Worm (Caenorhabditis elegans): ENCODE measurements around the gene srh-258.

Gene srh-258

ce11 chrV:15399691-15400377 is 5.1 kb upstream of the srh-258 start, which contains the start of the genes T06E6.15 and sri-7:
Gene T06E6.15 (minus strand): TSS chrV:15399791.
Gene sri-7 (plus strand): TSS chrV:15400327.
- no peak for TF ChIP-seq lin-38 (GFP tag; IDR thresholded peaks at IDR 0.05)
- no peak for TF ChIP-seq mes-2 (tag; optimal IDR thresholded peaks at IDR 0.05; ENCODE audit: poor library complexity, severe bottlenecking)
- no peak for TF ChIP-seq mdt-29 (GFP tag; IDR thresholded peaks at IDR 0.05)
- no peak for TF ChIP-seq R02D3.7 (tag; optimal IDR thresholded peaks at IDR 0.05)
- TF ChIP-seq daf-12 (tag; optimal IDR thresholded peaks at IDR 0.05) = no peak
- no peak for TF ChIP-seq dpl-1 (GFP tag; optimal IDR thresholded peaks at IDR 0.05)
- no peak for TF ChIP-seq nhr-111 (GFP tag; optimal IDR thresholded peaks at IDR 0.05)
- TF ChIP-seq daf-16 (GFP tag; optimal IDR thresholded peaks at IDR 0.05) = no peak
- TF ChIP-seq daf-16 (tag; optimal IDR thresholded peaks at IDR 0.05) = no peak
- no peak for TF ChIP-seq nhr-11 (tag; optimal IDR thresholded peaks at IDR 0.05)
- no peak for TF ChIP-seq ceh-32 (tag; optimal IDR thresholded peaks at IDR 0.05; ENCODE audit: poor library complexity)
- no peak for TF ChIP-seq mep-1 (tag; optimal IDR thresholded peaks at IDR 0.05)
- TF ChIP-seq zip-11 (GFP tag; IDR thresholded peaks at IDR 0.05) = no peak
- TF ChIP-seq daf-19 (GFP tag; conservative IDR thresholded peaks at IDR 0.05) = no peak
- TF ChIP-seq ztf-7 (tag; optimal IDR thresholded peaks at IDR 0.05) = no peak
- TF ChIP-seq zfp-3 (GFP tag; conservative IDR thresholded peaks at IDR 0.05) = no peak
- TF ChIP-seq aly-2 (tag; optimal IDR thresholded peaks at IDR 0.05) = no peak
- no peak for TF ChIP-seq fos-1 (tag; optimal IDR thresholded peaks at IDR 0.05)

ce11 chrV:15401856-15402314 is 3.1 kb upstream of the srh-258 start, which contains the start of gene fbxa-135:
Gene fbxa-135 (plus strand): TSS chrV:15402264.
- TF ChIP-seq unc-130 (GFP tag; optimal IDR thresholded peaks at IDR 0.05) (no peak), daf-16 (GFP tag; optimal IDR thresholded peaks at IDR 0.05) (no peak), daf-16 (tag; optimal IDR thresholded peaks at IDR 0.05) (peak; percentile 93)

DNA sequence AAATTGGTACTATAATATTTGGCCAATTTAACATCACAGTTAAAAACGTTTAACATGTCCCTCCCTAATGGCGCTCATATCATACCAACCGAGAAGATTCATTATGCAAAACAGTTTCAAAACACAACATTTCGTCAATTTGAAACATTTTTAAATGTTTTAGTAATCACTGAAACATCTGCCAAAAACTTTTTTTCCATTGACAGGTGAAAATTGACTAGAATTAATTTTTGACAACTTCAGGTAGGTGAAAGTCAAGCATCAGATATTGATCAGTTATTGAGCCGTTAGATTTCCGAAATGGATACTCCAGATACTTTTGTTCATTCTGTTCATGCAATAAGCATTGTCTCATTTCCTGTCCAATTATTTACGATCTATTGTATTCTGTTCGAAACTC is 2.0 kb downstream of the srh-258 start, which contains the start of gene srh-257:
Gene srh-257, plus strand, starts transcription at position 301 of the 400 bp plus-strand sequence.
- TF ChIP-seq daf-12 (tag; optimal IDR thresholded peaks at IDR 0.05) = no peak
- no peak for TF ChIP-seq F44E2.7 (GFP tag; IDR thresholded peaks at IDR 0.05)
- TF ChIP-seq mdt-29 (GFP tag; IDR thresholded peaks at IDR 0.05) = no peak
- no peak for TF ChIP-seq ceh-82 (tag; optimal IDR thresholded peaks at IDR 0.05)
- no peak for TF ChIP-seq set-16 (GFP tag; IDR thresholded peaks at IDR 0.05)
- no peak for TF ChIP-seq lir-3 (tag; optimal IDR thresholded peaks at IDR 0.05)
- no peak for TF ChIP-seq egl-27 (tag; optimal IDR thresholded peaks at IDR 0.05)
- no peak for TF ChIP-seq duxl-1 (tag; optimal IDR thresholded peaks at IDR 0.05; ENCODE audit: poor library complexity)
- no peak for TF ChIP-seq lin-1 (GFP tag; IDR thresholded peaks at IDR 0.05)
- TF ChIP-seq F37D6.2 (tag; optimal IDR thresholded peaks at IDR 0.05) = no peak
- TF ChIP-seq rbr-2 (tag; optimal IDR thresholded peaks at IDR 0.05) = no peak
- no peak for TF ChIP-seq daf-16 (GFP tag; optimal IDR thresholded peaks at IDR 0.05)
- TF ChIP-seq daf-16 (tag; optimal IDR thresholded peaks at IDR 0.05) = no peak
- no peak for TF ChIP-seq snpc-1.2 (GFP tag; IDR thresholded peaks at IDR 0.05)

ce11 chrV:15412625-15413024 is 7.7 kb downstream of the srh-258 start, which contains the start of gene srbc-63:
Gene srbc-63 (minus strand): TSS chrV:15412725.
- TF ChIP-seq madf-9 (GFP tag; conservative IDR thresholded peaks at IDR 0.05) = no peak
- no peak for TF ChIP-seq skn-1 (tag; optimal IDR thresholded peaks at IDR 0.05)
- no peak for TF ChIP-seq snpc-1.2 (GFP tag; IDR thresholded peaks at IDR 0.05)
- no peak for TF ChIP-seq mes-2 (tag; optimal IDR thresholded peaks at IDR 0.05; ENCODE audit: poor library complexity, severe bottlenecking)
- no peak for TF ChIP-seq hlh-11 (tag; optimal IDR thresholded peaks at IDR 0.05)
- TF ChIP-seq saeg-2 (GFP tag; IDR thresholded peaks at IDR 0.05) = no peak
- TF ChIP-seq hif-1 (tag; optimal IDR thresholded peaks at IDR 0.05) = no peak
- TF ChIP-seq nhr-111 (GFP tag; optimal IDR thresholded peaks at IDR 0.05) = no peak
- no peak for TF ChIP-seq madf-5 (GFP tag; IDR thresholded peaks at IDR 0.05)
- TF ChIP-seq nhr-102 (tag; optimal IDR thresholded peaks at IDR 0.05) = no peak
- TF ChIP-seq gei-8 (GFP tag; optimal IDR thresholded peaks at IDR 0.05) = no peak
- TF ChIP-seq rbr-2 (tag; optimal IDR thresholded peaks at IDR 0.05) = no peak
- TF ChIP-seq egl-27 (tag; optimal IDR thresholded peaks at IDR 0.05) = no peak
- no peak for TF ChIP-seq nhr-28 (tag; optimal IDR thresholded peaks at IDR 0.05)
- TF ChIP-seq daf-8 (GFP tag; IDR thresholded peaks at IDR 0.05) = no peak
- TF ChIP-seq zfp-3 (GFP tag; conservative IDR thresholded peaks at IDR 0.05) = no peak
- TF ChIP-seq daf-12 (tag; optimal IDR thresholded peaks at IDR 0.05) = no peak
- TF ChIP-seq unc-62 (GFP tag; optimal IDR thresholded peaks at IDR 0.05 in 1 of 2) = no peak
- no peak for TF ChIP-seq unc-62 (tag; optimal IDR thresholded peaks at IDR 0.05)
